Worm (Caenorhabditis elegans) whole organism, young adult: ENCODE measurements around the gene F49F1.9.
A peak's percentile ranks its signal among the peaks of the same experiment; 100 is the strongest.
"Not testable (repeated sequence)": the region's sequence is repeated elsewhere in the genome, so short reads cannot be mapped to it uniquely, and the experiment has no call there.

Source experiments
- C06A6.2 ChIP-seq: fragments of 200-800 bp; sonication (Bioruptor generic); conservative IDR thresholded peaks from 2 replicates; pipeline ENCODE4 v1.3.6; 2022; ENCODE audit warnings: missing genetic modification characterization, missing compliant biosample characterization
- D2030.7 ChIP-seq: fragments of 200-800 bp; sonication (Bioruptor generic); IDR thresholded peaks from 2 replicates; pipeline ENCODE4 v1.3.6; 2022; ENCODE audit warnings: missing genetic modification reagents, missing genetic modification characterization, missing compliant biosample characterization
- F23B12.7 ChIP-seq: sonication (generic microtip); optimal IDR thresholded peaks from 2 replicates; lab custom pipeline; 2017; ENCODE audit warnings: missing genetic modification characterization, mild to moderate bottlenecking, missing compliant biosample characterization, antibody characterized with exemption, moderate library complexity; ENCODE audit not compliant: insufficient read depth
- F33H1.4 ChIP-seq: fragments of 200-800 bp; sonication (Bioruptor generic); IDR thresholded peaks from 2 replicates; pipeline ENCODE4 v1.3.6; 2022; ENCODE audit warnings: missing genetic modification reagents, missing genetic modification characterization, missing compliant biosample characterization
- F37B4.10 ChIP-seq: fragments of 200-800 bp; sonication (Bioruptor generic); IDR thresholded peaks from 2 replicates; pipeline ENCODE4 v1.3.6; 2022; ENCODE audit warnings: missing genetic modification characterization, missing compliant biosample characterization
- K11D2.4 ChIP-seq: fragments of 200-800 bp; sonication (Bioruptor generic); IDR thresholded peaks from 2 replicates; pipeline ENCODE4 v1.3.6; 2022; ENCODE audit warnings: missing genetic modification reagents, missing genetic modification characterization, missing compliant biosample characterization
- K12H6.12 ChIP-seq: fragments of 200-800 bp; sonication (Bioruptor generic); optimal IDR thresholded peaks from 2 replicates; lab custom pipeline; 2018; ENCODE audit warnings: mild to moderate bottlenecking, missing genetic modification characterization, missing compliant biosample characterization
- Y53G8AR.9 ChIP-seq: fragments of 200-800 bp; sonication (Bioruptor generic); conservative IDR thresholded peaks from 2 replicates; pipeline ENCODE4 v1.3.6; 2022; ENCODE audit warnings: missing genetic modification reagents, missing genetic modification characterization, missing compliant biosample characterization
- Y56A3A.18 ChIP-seq: fragments of 200-800 bp; sonication (Bioruptor generic); IDR thresholded peaks from 2 replicates; pipeline ENCODE4 v1.3.6; 2022; ENCODE audit warnings: missing genetic modification reagents, missing genetic modification characterization, missing compliant biosample characterization
- Y67H2A.10 ChIP-seq: fragments of 200-800 bp; sonication (Bioruptor generic); conservative IDR thresholded peaks from 2 replicates; pipeline ENCODE4 v1.3.6; 2022; ENCODE audit warnings: missing genetic modification reagents, missing genetic modification characterization, missing compliant biosample characterization
- Y79H2A.3 ChIP-seq: fragments of 200-800 bp; sonication (Bioruptor generic); conservative IDR thresholded peaks from 2 replicates; pipeline ENCODE4 v1.3.6; 2022; ENCODE audit warnings: missing genetic modification reagents, missing genetic modification characterization, missing compliant biosample characterization
- Y95B8A.8 ChIP-seq: fragments of 200-800 bp; sonication (Bioruptor generic); IDR thresholded peaks from 2 replicates; pipeline ENCODE4 v1.3.6; 2022; ENCODE audit warnings: missing genetic modification reagents, missing genetic modification characterization, missing compliant biosample characterization
- akir-1 ChIP-seq: fragments of 200-800 bp; sonication (Bioruptor generic); optimal IDR thresholded peaks from 2 replicates; lab custom pipeline; 2018; ENCODE audit warnings: mild to moderate bottlenecking, missing genetic modification characterization, moderate library complexity, missing compliant biosample characterization
- attf-3 ChIP-seq: fragments of 200-800 bp; sonication (Bioruptor generic); conservative IDR thresholded peaks from 2 replicates; pipeline ENCODE4 v1.3.6; 2022; ENCODE audit warnings: missing genetic modification reagents, missing genetic modification characterization, missing compliant biosample characterization
- attf-5 ChIP-seq: fragments of 200-800 bp; sonication (Bioruptor generic); optimal IDR thresholded peaks from 2 replicates; lab custom pipeline; 2018; ENCODE audit warnings: mild to moderate bottlenecking, missing genetic modification characterization, missing compliant biosample characterization
- bed-2 ChIP-seq: fragments of 200-800 bp; sonication (Bioruptor generic); IDR thresholded peaks from 2 replicates; pipeline ENCODE4 v1.3.6; 2022; ENCODE audit warnings: missing genetic modification reagents, missing genetic modification characterization, missing compliant biosample characterization
- ceh-100 ChIP-seq: fragments of 200-800 bp; sonication (Bioruptor generic); IDR thresholded peaks from 2 replicates; pipeline ENCODE4 v1.3.6; 2022; ENCODE audit warnings: missing genetic modification reagents, missing genetic modification characterization, missing compliant biosample characterization
- ceh-40 ChIP-seq: fragments of 200-800 bp; sonication (Bioruptor generic); IDR thresholded peaks from 2 replicates; pipeline ENCODE4 v1.3.6; 2022; ENCODE audit warnings: missing genetic modification characterization, missing compliant biosample characterization
- ceh-79 ChIP-seq: sonication (generic microtip); optimal IDR thresholded peaks from 2 replicates; lab custom pipeline; 2017; ENCODE audit warnings: mild to moderate bottlenecking, missing genetic modification characterization, missing compliant biosample characterization
- ceh-91 ChIP-seq: fragments of 200-800 bp; sonication (Bioruptor generic); IDR thresholded peaks from 2 replicates; pipeline ENCODE4 v1.3.6; 2022; ENCODE audit warnings: missing genetic modification reagents, missing genetic modification characterization, missing compliant biosample characterization
- dox-1 ChIP-seq: fragments of 200-800 bp; sonication (Bioruptor generic); IDR thresholded peaks from 2 replicates; pipeline ENCODE4 v1.3.6; 2022; ENCODE audit warnings: missing genetic modification reagents, missing genetic modification characterization, missing compliant biosample characterization
- egl-18 ChIP-seq: fragments of 200-800 bp; sonication (Bioruptor generic); IDR thresholded peaks from 2 replicates; pipeline ENCODE4 v1.3.6; 2022; ENCODE audit warnings: missing genetic modification reagents, missing genetic modification characterization, missing compliant biosample characterization
- egl-44 ChIP-seq: fragments of 200-800 bp; sonication (Bioruptor generic); IDR thresholded peaks from 2 replicates; pipeline ENCODE4 v1.3.6; 2022; ENCODE audit warnings: missing genetic modification reagents, missing genetic modification characterization, missing compliant biosample characterization
- ekl-4 ChIP-seq: fragments of 200-800 bp; sonication (Bioruptor generic); IDR thresholded peaks from 2 replicates; pipeline ENCODE4 v1.3.6; 2022; ENCODE audit warnings: missing genetic modification reagents, missing genetic modification characterization, missing compliant biosample characterization
- hsf-1 ChIP-seq: fragments of 200-800 bp; sonication (Bioruptor generic); IDR thresholded peaks from 2 replicates; pipeline ENCODE4 v1.3.6; 2022; ENCODE audit warnings: missing genetic modification reagents, missing genetic modification characterization, missing compliant biosample characterization
- let-526 ChIP-seq: fragments of 200-800 bp; sonication (Bioruptor generic); IDR thresholded peaks from 2 replicates; pipeline ENCODE4 v1.3.6; 2022; ENCODE audit warnings: missing genetic modification reagents, missing genetic modification characterization, missing compliant biosample characterization
- lin-26 ChIP-seq: fragments of 200-800 bp; sonication (Bioruptor generic); IDR thresholded peaks from 2 replicates; pipeline ENCODE4 v1.3.6; 2022; ENCODE audit warnings: missing genetic modification reagents, missing genetic modification characterization, missing compliant biosample characterization
- lin-40 ChIP-seq: sonication (generic microtip); optimal IDR thresholded peaks from 2 replicates; lab custom pipeline; 2016; ENCODE audit warnings: missing genetic modification characterization, mild to moderate bottlenecking, missing compliant biosample characterization, missing genotype, missing genetic modification reagents
- lin-54 ChIP-seq: fragments of 200-800 bp; sonication (Bioruptor generic); optimal IDR thresholded peaks from 2 replicates; lab custom pipeline; 2018; ENCODE audit warnings: mild to moderate bottlenecking, missing genetic modification characterization, missing compliant biosample characterization
- lir-1 ChIP-seq: fragments of 200-800 bp; sonication (Bioruptor generic); conservative IDR thresholded peaks from 2 replicates; pipeline ENCODE4 v1.3.6; 2022; ENCODE audit warnings: missing genetic modification reagents, missing genetic modification characterization, missing compliant biosample characterization
- madf-6 ChIP-seq: fragments of 200-800 bp; sonication (Bioruptor generic); IDR thresholded peaks from 2 replicates; pipeline ENCODE4 v1.3.6; 2022; ENCODE audit warnings: missing genetic modification reagents, missing genetic modification characterization, missing compliant biosample characterization
- nfyb-1 ChIP-seq: fragments of 200-800 bp; sonication (Bioruptor generic); IDR thresholded peaks from 2 replicates; pipeline ENCODE4 v1.3.6; 2022; ENCODE audit warnings: missing genetic modification reagents, missing genetic modification characterization, missing compliant biosample characterization
- pbrm-1 ChIP-seq: fragments of 200-800 bp; sonication (Bioruptor generic); IDR thresholded peaks from 2 replicates; pipeline ENCODE4 v1.3.6; 2022; ENCODE audit warnings: missing genetic modification reagents, missing genetic modification characterization, missing compliant biosample characterization
- rcor-1 ChIP-seq: fragments of 200-800 bp; sonication (Bioruptor generic); IDR thresholded peaks from 2 replicates; pipeline ENCODE4 v1.3.6; 2022; ENCODE audit warnings: missing genetic modification reagents, missing genetic modification characterization, missing compliant biosample characterization
- rec-8 ChIP-seq, 2 experiments: sonication (generic microtip); optimal IDR thresholded peaks; 2 replicates each; lab custom pipeline; 2016; ENCODE audit warnings: mild to moderate bottlenecking in 2 of 2, missing genetic modification characterization in 2 of 2, missing genetic modification reagents in 2 of 2, missing genotype in 2 of 2, missing biosample characterization in 1 of 2, missing compliant biosample characterization in 1 of 2, moderate library complexity in 1 of 2
- repo-1 ChIP-seq: sonication (generic microtip); optimal IDR thresholded peaks from 2 replicates; lab custom pipeline; 2017; ENCODE audit warnings: mild to moderate bottlenecking, missing genetic modification characterization, missing compliant biosample characterization
- rpc-1 ChIP-seq, 2 experiments: fragments of 150-350 bp in 1 of 2; sonication (generic microtip) in 1 of 2; optimal IDR thresholded peaks; 2 replicates each; lab custom pipeline; 2014 to 2018; ENCODE audit warnings: missing biosample characterization in 1 of 2, missing genetic modification characterization in 1 of 2, missing genetic modification reagents in 1 of 2, missing genotype in 1 of 2
- sea-2 ChIP-seq: fragments of 200-800 bp; sonication (Bioruptor generic); IDR thresholded peaks from 2 replicates; pipeline ENCODE4 v1.3.6; 2022; ENCODE audit warnings: missing genetic modification characterization, missing compliant biosample characterization
- somi-1 ChIP-seq: fragments of 200-800 bp; sonication (Bioruptor generic); optimal IDR thresholded peaks from 2 replicates; lab custom pipeline; 2018; ENCODE audit warnings: mild to moderate bottlenecking, missing genetic modification characterization, missing compliant biosample characterization
- tbp1 ChIP-seq: fragments of 200-800 bp; sonication (Bioruptor generic); optimal IDR thresholded peaks from 2 replicates; lab custom pipeline; 2018; ENCODE audit warnings: mild to moderate bottlenecking, missing genetic modification characterization, missing compliant biosample characterization
- unc-130 ChIP-seq: sonication (generic microtip); optimal IDR thresholded peaks from 2 replicates; lab custom pipeline; 2016; ENCODE audit warnings: missing genetic modification reagents, missing genetic modification characterization, missing compliant biosample characterization
- ztf-28 ChIP-seq: fragments of 200-800 bp; sonication (Bioruptor generic); IDR thresholded peaks from 2 replicates; pipeline ENCODE4 v1.3.6; 2022; ENCODE audit warnings: missing genetic modification reagents, missing genetic modification characterization, missing compliant biosample characterization
- ztf-6 ChIP-seq: fragments of 200-800 bp; sonication (Bioruptor generic); IDR thresholded peaks from 2 replicates; pipeline ENCODE4 v1.3.6; 2022; ENCODE audit warnings: missing genetic modification reagents, missing genetic modification characterization, missing compliant biosample characterization

The F49F1.9 gene

ce11 chrIV:4137472-4137871 is at the start of gene F49F1.9:
TSS of gene F49F1.9 (minus strand) at chrIV:4137572.
- no peak for TF ChIP-seq somi-1 (GFP tag; lab: Kevin White, UChicago)
- no peak for TF ChIP-seq F23B12.7
- TF ChIP-seq ceh-79: no peak
- no peak for TF ChIP-seq tbp1
- TF ChIP-seq rec-8 (tag; optimal IDR thresholded peaks at IDR 0.05; lab: Kevin White, UChicago): no peak
- no peak for TF ChIP-seq rpc-1 (optimal IDR thresholded peaks at IDR 0.05; lab: Kevin White, UChicago)
- TF ChIP-seq rpc-1 (tag; optimal IDR thresholded peaks at IDR 0.05; lab: Kevin White, UChicago): no peak
- no peak for TF ChIP-seq nfyb-1 (GFP tag; lab: Robert Waterston, UW)
- TF ChIP-seq Y95B8A.8 (GFP tag; lab: Robert Waterston, UW): no peak
- no peak for TF ChIP-seq repo-1 (tag; lab: Kevin White, UChicago)
- no peak for TF ChIP-seq unc-130 (GFP tag; lab: Kevin White, UChicago)
- TF ChIP-seq attf-3 (GFP tag; lab: Robert Waterston, UW): no peak
- no peak for TF ChIP-seq akir-1 (GFP tag; lab: Kevin White, UChicago)
- no peak for TF ChIP-seq dox-1 (GFP tag; lab: Robert Waterston, UW)

ce11 chrIV:4186099-4186498 is 48.7 kb upstream of the F49F1.9 start, which contains the start of gene K08D10.11:
TSS of gene K08D10.11 (minus strand) at chrIV:4186199.
- TF ChIP-seq Y95B8A.8 (GFP tag; lab: Robert Waterston, UW); K12H6.12 (tag; lab: Kevin White, UChicago); Y53G8AR.9 (GFP tag; lab: Robert Waterston, UW): not testable (repeated sequence)

ce11 chrIV:4184767-4185166 is 47.4 kb upstream of the F49F1.9 start:
- TF ChIP-seq lin-54 (GFP tag; lab: Kevin White, UChicago): peak; percentile 72
- TF ChIP-seq bed-2: peak; percentile 83
- peak; percentile 12 for TF ChIP-seq attf-5 (GFP tag; lab: Kevin White, UChicago)
- TF ChIP-seq Y67H2A.10 (GFP tag; lab: Robert Waterston, UW): 0 out of 2 replicates have a peak, but pooled peaks have one; percentile 44
- peak; percentile 80 for TF ChIP-seq ztf-6 (GFP tag; lab: Robert Waterston, UW)
- peak; percentile 89 for TF ChIP-seq C06A6.2
- TF ChIP-seq F33H1.4: peak; percentile 81
- peak; percentile 93 for TF ChIP-seq rcor-1 (GFP tag; lab: Robert Waterston, UW)
- TF ChIP-seq dox-1 (GFP tag; lab: Robert Waterston, UW): peak; percentile 97
- TF ChIP-seq ceh-40 (GFP tag; lab: Robert Waterston, UW): 0 out of 2 replicates have a peak, but pooled peaks have one; percentile 25
- peak; percentile 43; the same call in 1 of the 2 replicates for TF ChIP-seq lir-1 (GFP tag; lab: Robert Waterston, UW)
- 0 out of 2 replicates have a peak, but pooled peaks have one; percentile 56 for TF ChIP-seq ztf-28 (GFP tag; lab: Robert Waterston, UW)
- peak; percentile 89 for TF ChIP-seq Y95B8A.8 (GFP tag; lab: Robert Waterston, UW)
- TF ChIP-seq sea-2 (GFP tag; lab: Robert Waterston, UW): peak; percentile 75; the same call in 1 of the 2 replicates
- TF ChIP-seq lin-26 (GFP tag; lab: Robert Waterston, UW): peak; percentile 74; the same call in 1 of the 2 replicates
- peak; percentile 21; the same call in 1 of the 2 replicates for TF ChIP-seq D2030.7
- peak; percentile 42; the same call in 1 of the 2 replicates for TF ChIP-seq hsf-1 (GFP tag; lab: Robert Waterston, UW)
- TF ChIP-seq ekl-4: peak; percentile 82
- peak; percentile 82 for TF ChIP-seq egl-18
- TF ChIP-seq K11D2.4 (GFP tag; lab: Robert Waterston, UW): peak; percentile 96
- TF ChIP-seq F37B4.10 (GFP tag; lab: Robert Waterston, UW): 0 out of 2 replicates have a peak, but pooled peaks have one; percentile 68
- peak; percentile 93 for TF ChIP-seq Y53G8AR.9 (GFP tag; lab: Robert Waterston, UW)
- TF ChIP-seq Y79H2A.3 (GFP tag; lab: Robert Waterston, UW): peak; percentile 75; the same call in 1 of the 2 replicates
- TF ChIP-seq lin-40: peak; percentile 23
- 0 out of 2 replicates have a peak, but pooled peaks have one; percentile 45 for TF ChIP-seq egl-44 (GFP tag; lab: Robert Waterston, UW)
- peak; percentile 82 for TF ChIP-seq ceh-100 (GFP tag; lab: Robert Waterston, UW)
- TF ChIP-seq madf-6 (GFP tag; lab: Robert Waterston, UW): peak; percentile 49
- TF ChIP-seq Y56A3A.18 (GFP tag; lab: Robert Waterston, UW): 0 out of 2 replicates have a peak, but pooled peaks have one; percentile 51
- TF ChIP-seq let-526: peak; percentile 81
- TF ChIP-seq nfyb-1 (GFP tag; lab: Robert Waterston, UW): peak; percentile 98
- peak; percentile 63; the same call in 1 of the 2 replicates for TF ChIP-seq ceh-91
- peak; percentile 93 for TF ChIP-seq pbrm-1 (GFP tag; lab: Robert Waterston, UW)
